Fruit fly (Drosophila melanogaster) whole organism, embryonic: ENCODE results near the gene CG14636.

Experiments
- CG5953 ChIP-seq: fragments of 200-800 bp; sonication (Bioruptor generic); IDR thresholded peaks from 2 replicates; pipeline ENCODE4 v1.3.6; 2022; ENCODE audit warnings: missing biosample characterization, missing genetic modification characterization
- CG8281 ChIP-seq: fragments of 200-800 bp; sonication (Bioruptor generic); optimal IDR thresholded peaks from 2 replicates; lab custom pipeline; 2018; ENCODE audit warnings: missing biosample characterization, mild to moderate bottlenecking, missing genetic modification characterization, moderate library complexity
- D ChIP-seq, 2 experiments: fragments of 200-800 bp in 1 of 2; fragments of >200 bp in 1 of 2; sonication (Bioruptor generic) in 1 of 2; optimal IDR thresholded peaks; 2 replicates in 1 of 2; 3 replicates in 1 of 2; lab custom pipeline; 2017; ENCODE audit warnings: mild to moderate bottlenecking in 1 of 2, missing biosample characterization in 1 of 2, missing genetic modification characterization in 1 of 2, missing genetic modification reagents in 1 of 2
- Gug ChIP-seq: fragments of 200-800 bp; sonication (Bioruptor generic); IDR thresholded peaks from 4 replicates; pipeline ENCODE4 v1.3.6; 2022; ENCODE audit warnings: missing biosample characterization, missing genetic modification characterization
- Nf-YB ChIP-seq: fragments of 200-800 bp; sonication (Bioruptor generic); optimal IDR thresholded peaks from 3 replicates; lab custom pipeline; 2019; ENCODE audit warnings: missing biosample characterization, mild to moderate bottlenecking, missing genetic modification characterization, moderate library complexity
- inv ChIP-seq: fragments of 200-800 bp; sonication (Bioruptor generic); IDR thresholded peaks from 2 replicates; pipeline ENCODE4 v1.3.6; 2022; ENCODE audit warnings: missing biosample characterization, missing genetic modification characterization; ENCODE audit not compliant: partially characterized antibody
- onecut ChIP-seq: fragments of 200-800 bp; sonication (Bioruptor generic); IDR thresholded peaks from 2 replicates; pipeline ENCODE4 v1.3.6; 2022; ENCODE audit warnings: missing biosample characterization, missing genetic modification characterization
- pnt ChIP-seq: fragments of 200-800 bp; sonication (Bioruptor generic); optimal IDR thresholded peaks from 3 replicates; lab custom pipeline; 2016; ENCODE audit warnings: missing biosample characterization, missing genetic modification characterization

DNA sequence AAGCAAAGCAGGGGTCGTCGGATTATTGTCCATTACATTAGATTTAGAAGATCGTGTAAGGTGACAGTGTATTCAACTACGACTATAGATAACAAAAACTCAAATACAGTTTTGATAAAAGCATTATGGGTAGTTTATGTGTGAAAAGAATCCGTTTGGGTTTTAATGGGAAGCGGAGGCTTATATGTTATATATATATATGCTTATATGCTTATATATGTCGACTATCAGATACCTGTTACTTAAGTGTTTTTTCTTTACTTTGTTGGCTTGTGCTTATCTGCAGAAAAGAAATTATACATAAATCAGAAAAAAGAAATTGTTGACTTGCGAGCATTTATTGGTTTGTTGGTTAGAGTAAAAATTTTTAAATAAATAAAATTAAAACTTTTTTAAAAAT, 37.8 kb upstream of the CG14636 start, which contains the start of gene CG14644:
- TF ChIP-seq D (optimal IDR thresholded peaks at IDR 0.05; lab: Kevin White, UChicago) = no peak
- no peak for TF ChIP-seq D (GFP tag; optimal IDR thresholded peaks at IDR 0.05; lab: Kevin White, UChicago)
- TF ChIP-seq Nf-YB (GFP tag; lab: Kevin White, UChicago) = no peak
- no peak for TF ChIP-seq CG5953
- TF ChIP-seq CG8281 (tag; lab: Kevin White, UChicago) = no peak
- no peak for TF ChIP-seq onecut (GFP tag; lab: Robert Waterston, UW)
- no peak for TF ChIP-seq inv (GFP tag; lab: Robert Waterston, UW)
- no peak for TF ChIP-seq Gug (GFP tag; lab: Robert Waterston, UW)
- no peak for TF ChIP-seq pnt (GFP tag; lab: Kevin White, UChicago)
